Fruit fly (Drosophila melanogaster): Measurements from ENCODE around the gene bai.
A peak's percentile ranks its signal among the peaks of the same experiment; 100 is the strongest.

The bai gene

DNA sequence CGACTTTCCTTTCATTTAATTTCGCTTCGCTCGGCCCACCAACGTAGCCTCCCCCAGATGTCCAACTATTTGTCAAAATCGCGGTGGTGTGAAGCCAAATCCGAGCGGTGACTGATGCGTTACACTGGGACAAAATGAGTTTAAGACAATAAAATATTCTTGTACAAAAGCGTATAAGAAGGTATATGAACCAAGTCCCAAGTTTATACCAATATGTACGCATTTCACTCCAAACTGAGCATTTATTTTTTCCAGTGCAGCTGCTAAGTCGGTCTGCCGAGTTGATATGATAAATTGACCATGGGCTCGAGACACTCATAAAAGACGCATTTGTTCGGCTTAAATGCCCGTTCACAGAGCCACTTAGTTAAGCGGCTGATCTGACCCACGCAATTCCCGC lies 34.4 kb upstream of the bai start (continued):
- TF ChIP-seq zen (tag; optimal IDR thresholded peaks at IDR 0.05) (no peak), CG7556 (GFP tag; optimal IDR thresholded peaks at IDR 0.05) (no peak), Gsc (GFP tag; IDR thresholded peaks at IDR 0.05) (peak; percentile 17; the same call in 1 of the 2 replicates), CG2678 (tag; optimal IDR thresholded peaks at IDR 0.05) (peak; percentile 69), CG33213 (GFP tag; optimal IDR thresholded peaks at IDR 0.05) (peak; percentile 9), sd (tag; optimal IDR thresholded peaks at IDR 0.05) (no peak), zf30C (GFP tag; optimal IDR thresholded peaks at IDR 0.05) (no peak), CG7372 (GFP tag; IDR thresholded peaks at IDR 0.05) (no peak), HHEX (GFP tag; optimal IDR thresholded peaks at IDR 0.05) (peak; percentile 29), tll (GFP tag; optimal IDR thresholded peaks at IDR 0.05) (no peak), schlank (tag; optimal IDR thresholded peaks at IDR 0.05) (no peak), CG10274 (GFP tag; optimal IDR thresholded peaks at IDR 0.05) (no peak), Pdp1 (GFP tag; optimal IDR thresholded peaks at IDR 0.05) (peak in 1 of 2 experiments; percentile 50), sens (GFP tag) (peak; percentile 90), pan (optimal IDR thresholded peaks at IDR 0.05) (no peak), pan (GFP tag; optimal IDR thresholded peaks at IDR 0.05 in 1 of 2, IDR thresholded peaks at IDR 0.05 in 1 of 2) (peak in 1 of 2 experiments; percentile 66), Sox102F (GFP tag; optimal IDR thresholded peaks at IDR 0.05) (peak; percentile 70), CG18619 (GFP tag; optimal IDR thresholded peaks at IDR 0.05) (peak; percentile 8), NC2β (GFP tag; optimal IDR thresholded peaks at IDR 0.05) (no peak), Hr39 (optimal IDR thresholded peaks at IDR 0.05) (no peak), Hr51 (GFP tag; optimal IDR thresholded peaks at IDR 0.05) (peak; percentile 20 to 70), ara (GFP tag; IDR thresholded peaks at IDR 0.05) (peak; percentile 47; the same call in 1 of the 2 replicates), dysf (GFP tag; IDR thresholded peaks at IDR 0.05) (peak; percentile 79), CG17361 (GFP tag; IDR thresholded peaks at IDR 0.05) (no peak; the same call in 2 of the 3 replicates), bsh (GFP tag; optimal IDR thresholded peaks at IDR 0.05) (peak in 1 of 2 experiments; percentile 68), B-H2 (GFP tag; optimal IDR thresholded peaks at IDR 0.05) (no peak), stc (GFP tag; IDR thresholded peaks at IDR 0.05) (peak; percentile 68), CG3163 (GFP tag; optimal IDR thresholded peaks at IDR 0.05) (peak; percentile 13), tgo (GFP tag; IDR thresholded peaks at IDR 0.05) (peak; percentile 72), hb (GFP tag; IDR thresholded peaks at IDR 0.05; ENCODE audit: partially characterized antibody) (no peak), az2 (GFP tag; optimal IDR thresholded peaks at IDR 0.05) (peak; percentile 61), CG5953 (GFP tag; IDR thresholded peaks at IDR 0.05) (no peak), Ets65A (GFP tag) (peak; percentile 73), Poxn (GFP tag; IDR thresholded peaks at IDR 0.05) (no peak), ewg (GFP tag; optimal IDR thresholded peaks at IDR 0.05) (peak; percentile 20), crp (GFP tag; optimal IDR thresholded peaks at IDR 0.05) (no peak), B-H1 (GFP tag; IDR thresholded peaks at IDR 0.05) (peak; percentile 60; the same call in 2 of the 3 replicates), HLH3B (GFP tag; IDR thresholded peaks at IDR 0.05) (peak; percentile 60), eyg (GFP tag; optimal IDR thresholded peaks at IDR 0.05) (no peak), Oaz (GFP tag; IDR thresholded peaks at IDR 0.05) (no peak), org-1 (GFP tag; optimal IDR thresholded peaks at IDR 0.05) (peak; percentile 7), CG18262 (tag; optimal IDR thresholded peaks at IDR 0.05) (peak; percentile 44), CG4328 (GFP tag; optimal IDR thresholded peaks at IDR 0.05) (no peak), odd (GFP tag; optimal IDR thresholded peaks at IDR 0.05) (no peak), disco-r (GFP tag; optimal IDR thresholded peaks at IDR 0.05) (no peak), CG14050 (GFP tag; IDR thresholded peaks at IDR 0.05) (peak; percentile 60), psq (GFP tag; optimal IDR thresholded peaks at IDR 0.05) (no peak), dmrt99B (tag; optimal IDR thresholded peaks at IDR 0.05) (peak; percentile 75), seq (GFP tag; IDR thresholded peaks at IDR 0.05) (peak; percentile 62; the same call in 1 of the 2 replicates), kah (GFP tag; optimal IDR thresholded peaks at IDR 0.05) (no peak), ERR (GFP tag; optimal IDR thresholded peaks at IDR 0.05) (no peak)

Data from whole organism, embryonic.